Fruit fly (Drosophila melanogaster) whole organism, embryonic: ENCODE data around the gene CG10481.

Experiments
- Ada2b ChIP-seq: fragments of 200-800 bp; sonication (Bioruptor generic); IDR thresholded peaks from 2 replicates; pipeline ENCODE4 v1.3.6; 2022; ENCODE audit warnings: missing biosample characterization, missing genetic modification characterization
- CG10654 ChIP-seq: fragments of 200-800 bp; sonication (Bioruptor generic); optimal IDR thresholded peaks from 2 replicates; lab custom pipeline; 2016; ENCODE audit warnings: missing biosample characterization, missing genetic modification characterization
- CG12071 ChIP-seq: fragments of 200-800 bp; sonication (Bioruptor generic); optimal IDR thresholded peaks from 3 replicates; lab custom pipeline; 2018; ENCODE audit warnings: missing biosample characterization, mild to moderate bottlenecking, missing genetic modification characterization
- CG13296 ChIP-seq: fragments of 200-800 bp; sonication (Bioruptor generic); optimal IDR thresholded peaks from 3 replicates; lab custom pipeline; 2018; ENCODE audit warnings: missing biosample characterization, mild to moderate bottlenecking, missing genetic modification characterization
- CG15696 ChIP-seq: fragments of 200-800 bp; sonication (Bioruptor generic); optimal IDR thresholded peaks from 2 replicates; lab custom pipeline; 2019; ENCODE audit warnings: missing biosample characterization, mild to moderate bottlenecking, missing genetic modification characterization, moderate library complexity
- CG1647 ChIP-seq: fragments of 200-800 bp; sonication (Bioruptor generic); optimal IDR thresholded peaks from 3 replicates; lab custom pipeline; 2016; ENCODE audit warnings: missing biosample characterization, missing genetic modification characterization
- CG18011 ChIP-seq: fragments of 200-800 bp; sonication (Bioruptor generic); optimal IDR thresholded peaks from 2 replicates; lab custom pipeline; 2017; ENCODE audit warnings: missing biosample characterization, missing genetic modification characterization, mild to moderate bottlenecking, moderate library complexity, missing genotype
- CG1832 ChIP-seq: fragments of 200-800 bp; sonication (Bioruptor generic); optimal IDR thresholded peaks from 2 replicates; lab custom pipeline; 2017; ENCODE audit warnings: missing biosample characterization, mild to moderate bottlenecking, missing genetic modification characterization, inconsistent platforms
- CG31224 ChIP-seq: fragments of 200-800 bp; sonication (Bioruptor generic); IDR thresholded peaks from 2 replicates; pipeline ENCODE4 v1.3.6; 2022; ENCODE audit warnings: missing biosample characterization, missing genetic modification characterization
- CG32767 ChIP-seq: fragments of 200-800 bp; sonication (Bioruptor generic); IDR thresholded peaks from 2 replicates; pipeline ENCODE4 v1.3.6; 2022; ENCODE audit warnings: missing biosample characterization, missing genetic modification characterization
- CG32772 ChIP-seq: fragments of 200-800 bp; sonication (Bioruptor generic); IDR thresholded peaks from 2 replicates; pipeline ENCODE4 v1.3.6; 2022; ENCODE audit warnings: missing biosample characterization, missing genetic modification characterization
- CG34224 ChIP-seq: fragments of 200-800 bp; sonication (Bioruptor generic); IDR thresholded peaks from 3 replicates; pipeline ENCODE4 v1.3.6; 2022; ENCODE audit warnings: missing biosample characterization, missing genetic modification characterization; ENCODE audit not compliant: partially characterized antibody
- CG3995 ChIP-seq: fragments of 200-800 bp; sonication (Bioruptor generic); optimal IDR thresholded peaks from 3 replicates; lab custom pipeline; 2016; ENCODE audit warnings: missing biosample characterization, missing genetic modification characterization
- CG4404 ChIP-seq: fragments of 200-800 bp; sonication (Bioruptor generic); IDR thresholded peaks from 2 replicates; pipeline ENCODE4 v1.3.6; 2022; ENCODE audit warnings: missing biosample characterization, missing genetic modification characterization
- CG6683 ChIP-seq: fragments of 200-800 bp; sonication (Bioruptor generic); optimal IDR thresholded peaks from 2 replicates; lab custom pipeline; 2017; ENCODE audit warnings: missing biosample characterization, mild to moderate bottlenecking, missing genetic modification characterization, missing genetic modification reagents
- Dek ChIP-seq: fragments of 200-800 bp; sonication (Bioruptor generic); optimal IDR thresholded peaks from 3 replicates; lab custom pipeline; 2019; ENCODE audit warnings: missing biosample characterization, mild to moderate bottlenecking, missing genetic modification characterization, moderate library complexity
- Dll ChIP-seq: fragments of 200-800 bp; sonication (Bioruptor generic); IDR thresholded peaks from 4 replicates; pipeline ENCODE4 v1.3.6; 2022; ENCODE audit warnings: missing biosample characterization, missing genetic modification characterization; ENCODE audit not compliant: partially characterized antibody
- Ets65A ChIP-seq: fragments of 200-800 bp; sonication (Bioruptor generic); peaks from one replicate; lab custom pipeline; 2016; ENCODE audit warnings: missing biosample characterization, missing genetic modification characterization
- HHEX ChIP-seq: fragments of 200-800 bp; sonication (Bioruptor generic); optimal IDR thresholded peaks from 3 replicates; lab custom pipeline; 2017; ENCODE audit warnings: missing biosample characterization, mild to moderate bottlenecking, missing genetic modification characterization, missing genetic modification reagents
- HLH3B ChIP-seq: fragments of 200-800 bp; sonication (Bioruptor generic); IDR thresholded peaks from 2 replicates; pipeline ENCODE4 v1.3.6; 2022; ENCODE audit warnings: missing biosample characterization, missing genetic modification characterization
- HLHmδ ChIP-seq: fragments of 200-800 bp; sonication (Bioruptor generic); optimal IDR thresholded peaks from 2 replicates; lab custom pipeline; 2018; ENCODE audit warnings: missing biosample characterization, mild to moderate bottlenecking, missing genetic modification characterization, moderate library complexity
- Jarid2 ChIP-seq: fragments of 200-800 bp; sonication (Bioruptor generic); optimal IDR thresholded peaks from 3 replicates; lab custom pipeline; 2017; ENCODE audit warnings: mild to moderate bottlenecking, missing biosample characterization, missing genetic modification reagents, missing genetic modification characterization
- Lpt ChIP-seq: fragments of >200 bp; optimal IDR thresholded peaks from 2 replicates; lab custom pipeline; 2018; ENCODE audit warnings: missing biosample characterization, missing genetic modification characterization
- Max ChIP-seq: fragments of 200-800 bp; sonication (Bioruptor generic); optimal IDR thresholded peaks from 2 replicates; lab custom pipeline; 2016; ENCODE audit warnings: missing biosample characterization, mild to moderate bottlenecking, missing genetic modification characterization
- Mrtf ChIP-seq: fragments of 200-800 bp; sonication (Bioruptor generic); IDR thresholded peaks from 3 replicates; pipeline ENCODE4 v1.3.6; 2022; ENCODE audit warnings: missing biosample characterization, missing genetic modification characterization
- Ravus ChIP-seq: fragments of 200-800 bp; sonication (Bioruptor generic); IDR thresholded peaks from 2 replicates; pipeline ENCODE4 v1.3.6; 2022; ENCODE audit warnings: missing biosample characterization, missing genetic modification characterization
- Taf1 ChIP-seq: fragments of 200-800 bp; sonication (Bioruptor generic); IDR thresholded peaks from 2 replicates; pipeline ENCODE4 v1.3.6; 2022; ENCODE audit warnings: missing biosample characterization, missing genetic modification characterization
- ac ChIP-seq: fragments of 200-800 bp; sonication (Bioruptor generic); optimal IDR thresholded peaks from 3 replicates; lab custom pipeline; 2017; ENCODE audit warnings: missing biosample characterization, mild to moderate bottlenecking, missing genetic modification characterization
- amos ChIP-seq: fragments of 200-800 bp; sonication (Bioruptor generic); IDR thresholded peaks from 2 replicates; pipeline ENCODE4 v1.3.6; 2022; ENCODE audit warnings: missing biosample characterization, missing genetic modification characterization; ENCODE audit not compliant: partially characterized antibody
- cwo ChIP-seq: fragments of 200-800 bp; sonication (Bioruptor generic); optimal IDR thresholded peaks from 3 replicates; lab custom pipeline; 2017; ENCODE audit warnings: missing biosample characterization, missing genetic modification characterization, mild to moderate bottlenecking, moderate library complexity, missing genetic modification reagents
- danr ChIP-seq: fragments of 200-800 bp; sonication (Bioruptor generic); IDR thresholded peaks from 2 replicates; pipeline ENCODE4 v1.3.6; 2022; ENCODE audit warnings: missing biosample characterization, missing genetic modification characterization
- gfzf ChIP-seq: fragments of 200-800 bp; sonication (Bioruptor generic); optimal IDR thresholded peaks from 2 replicates; lab custom pipeline; 2016; ENCODE audit warnings: missing biosample characterization, mild to moderate bottlenecking, missing genetic modification characterization, moderate library complexity
- hb ChIP-seq: fragments of 200-800 bp; sonication (Bioruptor generic); IDR thresholded peaks from 3 replicates; pipeline ENCODE4 v1.3.6; 2022; ENCODE audit warnings: missing biosample characterization, missing genetic modification characterization; ENCODE audit not compliant: partially characterized antibody
- kay ChIP-seq: fragments of 200-800 bp; sonication (Bioruptor generic); optimal IDR thresholded peaks from 2 replicates; lab custom pipeline; 2016; ENCODE audit warnings: missing biosample characterization, missing genetic modification characterization
- ken ChIP-seq: fragments of 200-800 bp; sonication (Bioruptor generic); IDR thresholded peaks from 3 replicates; pipeline ENCODE4 v1.3.6; 2022; ENCODE audit warnings: missing biosample characterization, missing genetic modification characterization
- klu ChIP-seq: fragments of 200-800 bp; sonication (Bioruptor generic); IDR thresholded peaks from 2 replicates; pipeline ENCODE4 v1.3.6; 2022; ENCODE audit warnings: missing biosample characterization, missing genetic modification characterization
- nau ChIP-seq: fragments of 200-800 bp; sonication (Bioruptor generic); optimal IDR thresholded peaks from 3 replicates; lab custom pipeline; 2017; ENCODE audit warnings: missing biosample characterization, mild to moderate bottlenecking, missing genetic modification characterization, missing genetic modification reagents
- nmo ChIP-seq: fragments of 200-800 bp; sonication (Bioruptor generic); optimal IDR thresholded peaks from 2 replicates; lab custom pipeline; 2018; ENCODE audit warnings: missing biosample characterization, mild to moderate bottlenecking, missing genetic modification characterization, moderate library complexity
- repo ChIP-seq: fragments of 200-800 bp; sonication (Bioruptor generic); optimal IDR thresholded peaks from 2 replicates; lab custom pipeline; 2016; ENCODE audit warnings: missing biosample characterization, missing genetic modification characterization
- trem ChIP-seq: fragments of 200-800 bp; optimal IDR thresholded peaks from 3 replicates; lab custom pipeline; 2019; ENCODE audit warnings: missing biosample characterization, mild to moderate bottlenecking, missing genetic modification characterization, moderate library complexity

CG10481 gene

dm6 chr2L:19865539-19866068 is 26.7 kb downstream of the CG10481 start (continued):
- no peak for TF ChIP-seq Dll (GFP tag; lab: Robert Waterston, UW)
- TF ChIP-seq nau: peak; percentile 91
- TF ChIP-seq HHEX (GFP tag; lab: Kevin White, UChicago): peak; percentile 88
- peak; percentile 68 for TF ChIP-seq ac (GFP tag; lab: Kevin White, UChicago)
- peak; percentile 88 for TF ChIP-seq CG18011 (GFP tag; lab: Kevin White, UChicago)
- no peak for TF ChIP-seq gfzf
- TF ChIP-seq amos: peak; percentile 16; the same call in 1 of the 2 replicates
- peak; percentile 88 for TF ChIP-seq cwo (GFP tag; lab: Kevin White, UChicago)
- TF ChIP-seq CG32772 (GFP tag; lab: Robert Waterston, UW): peak; percentile 92
- TF ChIP-seq Mrtf (GFP tag; lab: Robert Waterston, UW): peak; percentile 78; the same call in 2 of the 3 replicates
- TF ChIP-seq nmo (GFP tag; lab: Kevin White, UChicago): peak; percentile 83
- TF ChIP-seq CG1832 (GFP tag; lab: Kevin White, UChicago): no peak
- TF ChIP-seq Dek: peak; percentile 93
- TF ChIP-seq kay (GFP tag; lab: Kevin White, UChicago): peak; percentile 92
- TF ChIP-seq CG12071: peak; percentile 89
- TF ChIP-seq Taf1 (GFP tag; lab: Robert Waterston, UW): peak; percentile 88
- peak; percentile 82 for TF ChIP-seq repo
- peak; percentile 95 for TF ChIP-seq Ada2b (GFP tag; lab: Robert Waterston, UW)
- no peak for TF ChIP-seq CG6683 (GFP tag; lab: Kevin White, UChicago)
- TF ChIP-seq CG32767 (GFP tag; lab: Robert Waterston, UW): peak; percentile 98
- no peak for TF ChIP-seq hb (GFP tag; lab: Robert Waterston, UW)
- peak; percentile 49 for TF ChIP-seq CG3995 (GFP tag; lab: Kevin White, UChicago)
- TF ChIP-seq Jarid2 (GFP tag; lab: Kevin White, UChicago): peak; percentile 90
- TF ChIP-seq Ravus: peak; percentile 78
- peak; percentile 84 for TF ChIP-seq CG13296 (GFP tag; lab: Kevin White, UChicago)
- TF ChIP-seq CG15696 (tag; lab: Kevin White, UChicago): peak; percentile 77
- no peak for TF ChIP-seq Lpt (GFP tag; lab: Kevin White, UChicago)
- peak; percentile 89 for TF ChIP-seq CG10654
- TF ChIP-seq CG31224: peak; percentile 87
- TF ChIP-seq HLH3B (GFP tag; lab: Robert Waterston, UW): peak; percentile 95
- peak; percentile 80 for TF ChIP-seq CG1647
- TF ChIP-seq HLHmδ (GFP tag; lab: Kevin White, UChicago): no peak
- peak; percentile 56; the same call in 1 of the 2 replicates for TF ChIP-seq danr (GFP tag; lab: Robert Waterston, UW)

dm6 chr2L:19859746-19860145 is 32.6 kb downstream of the CG10481 start:
- TF ChIP-seq Max (no peak), trem (no peak), CG34224 (GFP tag; lab: Robert Waterston, UW) (no peak), CG4404 (GFP tag; lab: Robert Waterston, UW) (no peak), klu (GFP tag; lab: Robert Waterston, UW) (no peak), Dll (GFP tag; lab: Robert Waterston, UW) (no peak), Ets65A (GFP tag; lab: Kevin White, UChicago) (peak; percentile 95), ken (GFP tag; lab: Robert Waterston, UW) (no peak)
